Fruit fly (Drosophila melanogaster): Measurements from ENCODE around the gene CG11267.

Gene CG11267

DNA sequence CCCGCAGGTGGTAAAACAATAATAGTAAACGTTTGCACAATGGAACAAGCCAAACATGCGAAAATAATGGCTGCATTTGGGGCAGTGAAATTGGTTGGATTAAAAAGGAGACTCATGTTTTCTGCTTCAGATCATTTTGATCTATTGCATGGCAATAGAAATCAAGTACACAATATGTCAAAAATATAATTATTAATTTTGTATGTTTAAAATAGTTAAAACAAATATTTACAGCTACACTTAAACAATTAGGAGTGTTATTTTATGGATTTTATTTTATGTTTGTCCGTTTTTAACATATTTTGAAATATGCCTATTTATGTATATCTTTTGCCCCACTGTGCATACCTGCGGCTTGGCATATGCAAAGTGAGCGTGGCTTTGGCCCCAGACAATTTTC, 50.4 kb downstream of the CG11267 start:
- no peak for TF ChIP-seq CG32264 (GFP tag; optimal IDR thresholded peaks at IDR 0.05)
- TF ChIP-seq dl (GFP tag; optimal IDR thresholded peaks at IDR 0.05; ENCODE audit: insufficient read depth in 1 of 2, partially characterized antibody in 2 of 2) = no peak
